Worm (Caenorhabditis elegans): ENCODE data around the gene C43F9.11.

DNA sequence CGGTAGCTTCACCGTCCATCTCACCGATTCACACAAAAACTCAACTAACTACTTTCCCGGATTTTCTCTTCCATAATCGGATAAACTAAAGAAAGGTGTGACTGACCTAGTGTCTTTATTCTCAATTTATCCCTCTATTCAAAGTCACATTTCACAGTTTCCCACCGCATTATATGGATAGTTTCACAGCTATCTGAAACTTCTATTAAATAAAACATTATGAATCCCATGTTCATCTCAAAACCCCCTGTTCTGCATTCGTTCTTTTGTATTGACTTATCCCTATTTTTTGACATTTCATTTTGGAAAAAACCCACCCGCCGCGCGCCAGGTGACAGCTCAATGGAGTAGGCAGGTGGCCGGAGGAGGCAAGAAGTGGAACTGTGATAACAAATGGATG, 28.8 kb upstream of the C43F9.11 start:
- TF ChIP-seq nhr-23 (tag; optimal IDR thresholded peaks at IDR 0.05) (no peak), nhr-10 (tag; optimal IDR thresholded peaks at IDR 0.05) (no peak), mab-5 (tag; optimal IDR thresholded peaks at IDR 0.05) (no peak), skn-1 (tag; optimal IDR thresholded peaks at IDR 0.05) (no peak), nhr-25 (tag; optimal IDR thresholded peaks at IDR 0.05) (no peak), nhr-6 (tag; optimal IDR thresholded peaks at IDR 0.05) (no peak), elt-3 (tag; optimal IDR thresholded peaks at IDR 0.05) (no peak), nhr-12 (tag; optimal IDR thresholded peaks at IDR 0.05) (no peak), unc-62 (GFP tag; optimal IDR thresholded peaks at IDR 0.05) (no peak), aly-2 (tag; optimal IDR thresholded peaks at IDR 0.05) (no peak), nhr-237 (tag; optimal IDR thresholded peaks at IDR 0.05) (no peak), C34F6.9 (tag; optimal IDR thresholded peaks at IDR 0.05) (no peak)
